Fruit fly (Drosophila melanogaster) whole organism, embryonic: ENCODE data around the gene CG5568.
A peak's percentile ranks its signal among the peaks of the same experiment; 100 is the strongest.

Experiments used
- CG10543 ChIP-seq: fragments of 200-800 bp; sonication (Bioruptor generic); optimal IDR thresholded peaks from 3 replicates; lab custom pipeline; 2017; ENCODE audit warnings: missing biosample characterization, mild to moderate bottlenecking, missing genetic modification characterization, moderate library complexity
- CG11504 ChIP-seq: fragments of 200-800 bp; sonication (Bioruptor generic); optimal IDR thresholded peaks from 3 replicates; lab custom pipeline; 2019; ENCODE audit warnings: missing biosample characterization, mild to moderate bottlenecking, missing genetic modification characterization, moderate library complexity
- CG12391 ChIP-seq: fragments of 200-800 bp; sonication (Bioruptor generic); optimal IDR thresholded peaks from 3 replicates; lab custom pipeline; 2018; ENCODE audit warnings: missing biosample characterization, mild to moderate bottlenecking, missing genetic modification characterization, moderate library complexity
- CG13424 ChIP-seq: fragments of 200-800 bp; sonication (Bioruptor generic); optimal IDR thresholded peaks from 2 replicates; lab custom pipeline; 2019; ENCODE audit warnings: missing biosample characterization, mild to moderate bottlenecking, missing genetic modification characterization, moderate library complexity
- CG14441 ChIP-seq: fragments of 200-800 bp; sonication (Bioruptor generic); IDR thresholded peaks from 2 replicates; pipeline ENCODE4 v1.3.6; 2022; ENCODE audit warnings: missing biosample characterization, missing genetic modification characterization
- CG15269 ChIP-seq: fragments of 200-800 bp; sonication (Bioruptor generic); optimal IDR thresholded peaks from 2 replicates; lab custom pipeline; 2018; ENCODE audit warnings: missing biosample characterization, mild to moderate bottlenecking, missing genetic modification characterization, moderate library complexity
- CG15479 ChIP-seq: fragments of 200-800 bp; sonication (Bioruptor generic); optimal IDR thresholded peaks from 3 replicates; lab custom pipeline; 2019; ENCODE audit warnings: missing biosample characterization, mild to moderate bottlenecking, missing genetic modification characterization, moderate library complexity
- CG15696 ChIP-seq: fragments of 200-800 bp; sonication (Bioruptor generic); optimal IDR thresholded peaks from 2 replicates; lab custom pipeline; 2019; ENCODE audit warnings: missing biosample characterization, mild to moderate bottlenecking, missing genetic modification characterization, moderate library complexity
- CG17361 ChIP-seq: fragments of 200-800 bp; sonication (Bioruptor generic); IDR thresholded peaks from 3 replicates; pipeline ENCODE4 v1.3.6; 2022; ENCODE audit warnings: missing biosample characterization, missing genetic modification characterization
- CG17912 ChIP-seq: fragments of 200-800 bp; sonication (Bioruptor generic); optimal IDR thresholded peaks from 2 replicates; lab custom pipeline; 2018; ENCODE audit warnings: missing biosample characterization, mild to moderate bottlenecking, missing genetic modification characterization
- CG2120 ChIP-seq: fragments of 200-800 bp; sonication (Bioruptor generic); optimal IDR thresholded peaks from 3 replicates; lab custom pipeline; 2016; ENCODE audit warnings: missing biosample characterization, missing genetic modification characterization
- CG2678 ChIP-seq: fragments of 200-800 bp; sonication (Bioruptor generic); optimal IDR thresholded peaks from 3 replicates; lab custom pipeline; 2019; ENCODE audit warnings: missing biosample characterization, mild to moderate bottlenecking, missing genetic modification characterization, moderate library complexity
- CG2712 ChIP-seq: fragments of 200-800 bp; optimal IDR thresholded peaks from 3 replicates; lab custom pipeline; 2019; ENCODE audit warnings: missing biosample characterization, mild to moderate bottlenecking, missing genetic modification characterization, moderate library complexity
- CG32532 ChIP-seq: fragments of 200-800 bp; sonication (Bioruptor generic); IDR thresholded peaks from 2 replicates; pipeline ENCODE4 v1.3.6; 2022; ENCODE audit warnings: missing biosample characterization, missing genetic modification characterization
- CG6175 ChIP-seq: fragments of 200-800 bp; sonication (Bioruptor generic); IDR thresholded peaks from 3 replicates; pipeline ENCODE4 v1.3.6; 2022; ENCODE audit warnings: missing biosample characterization, missing genetic modification characterization
- CG7357 ChIP-seq: fragments of 200-800 bp; sonication (Bioruptor generic); IDR thresholded peaks from 3 replicates; pipeline ENCODE4 v1.3.6; 2022; ENCODE audit warnings: missing biosample characterization, missing genetic modification characterization
- CG7786 ChIP-seq: fragments of 200-800 bp; sonication (Bioruptor generic); optimal IDR thresholded peaks from 2 replicates; lab custom pipeline; 2016; ENCODE audit warnings: missing biosample characterization, missing genetic modification characterization
- CG8089 ChIP-seq: fragments of 200-800 bp; sonication (Bioruptor generic); optimal IDR thresholded peaks from 3 replicates; lab custom pipeline; 2016; ENCODE audit warnings: missing biosample characterization, missing genetic modification characterization
- CG9932 ChIP-seq: fragments of 200-800 bp; sonication (Bioruptor generic); IDR thresholded peaks from 2 replicates; pipeline ENCODE4 v1.3.6; 2022; ENCODE audit warnings: missing biosample characterization, missing genetic modification characterization
- D19B ChIP-seq: fragments of 200-800 bp; sonication (Bioruptor generic); optimal IDR thresholded peaks from 2 replicates; lab custom pipeline; 2017; ENCODE audit warnings: missing biosample characterization, mild to moderate bottlenecking, missing genetic modification characterization
- Deaf1 ChIP-seq: fragments of 200-800 bp; optimal IDR thresholded peaks from 3 replicates; lab custom pipeline; 2019; ENCODE audit warnings: missing biosample characterization, mild to moderate bottlenecking, missing genetic modification characterization, moderate library complexity
- Ets65A ChIP-seq: fragments of 200-800 bp; sonication (Bioruptor generic); peaks from one replicate; lab custom pipeline; 2016; ENCODE audit warnings: missing biosample characterization, missing genetic modification characterization
- Gug ChIP-seq: fragments of 200-800 bp; sonication (Bioruptor generic); IDR thresholded peaks from 4 replicates; pipeline ENCODE4 v1.3.6; 2022; ENCODE audit warnings: missing biosample characterization, missing genetic modification characterization
- Hmr ChIP-seq: fragments of 200-800 bp; sonication (Bioruptor generic); optimal IDR thresholded peaks from 3 replicates; lab custom pipeline; 2017; ENCODE audit warnings: mild to moderate bottlenecking, missing biosample characterization, missing genetic modification reagents, missing genetic modification characterization
- Hr51 ChIP-seq, 2 experiments: fragments of 200-800 bp; sonication (Bioruptor generic); optimal IDR thresholded peaks; 2 replicates in 1 of 2; 3 replicates in 1 of 2; lab custom pipeline; 2016 to 2018; ENCODE audit warnings: missing biosample characterization in 2 of 2, missing genetic modification characterization in 2 of 2, mild to moderate bottlenecking in 1 of 2, moderate library complexity in 1 of 2
- Lim3 ChIP-seq: fragments of 200-800 bp; sonication (Bioruptor generic); IDR thresholded peaks from 2 replicates; pipeline ENCODE4 v1.3.6; 2022; ENCODE audit warnings: missing biosample characterization, missing genetic modification characterization
- Med ChIP-seq: fragments of 200-800 bp; sonication (Bioruptor generic); peaks from one replicate; lab custom pipeline; 2016; ENCODE audit warnings: missing biosample characterization, missing genetic modification characterization, mild to moderate bottlenecking, inconsistent platforms, moderate library complexity
- NfI ChIP-seq: fragments of 200-800 bp; sonication (Bioruptor generic); optimal IDR thresholded peaks from 3 replicates; lab custom pipeline; 2018; ENCODE audit warnings: missing biosample characterization, mild to moderate bottlenecking, missing genetic modification characterization, moderate library complexity
- Ptx1 ChIP-seq: fragments of 200-800 bp; sonication (Bioruptor generic); IDR thresholded peaks from 2 replicates; pipeline ENCODE4 v1.3.6; 2022; ENCODE audit warnings: missing biosample characterization, missing genetic modification characterization
- Rfx ChIP-seq: fragments of 200-800 bp; sonication (Bioruptor generic); IDR thresholded peaks from 2 replicates; pipeline ENCODE4 v1.3.6; 2022; ENCODE audit warnings: missing biosample characterization, missing genetic modification characterization
- Sox102F ChIP-seq: fragments of 200-800 bp; sonication (Bioruptor generic); optimal IDR thresholded peaks from 2 replicates; lab custom pipeline; 2018; ENCODE audit warnings: missing biosample characterization, mild to moderate bottlenecking, missing genetic modification characterization, moderate library complexity
- Ssrp ChIP-seq: fragments of 200-800 bp; sonication (Bioruptor generic); optimal IDR thresholded peaks from 2 replicates; lab custom pipeline; 2018; ENCODE audit warnings: missing biosample characterization, mild to moderate bottlenecking, missing genetic modification characterization, moderate library complexity
- Trl ChIP-seq, 3 experiments: fragments of >200 bp in 2 of 3; fragments of 200-800 bp in 1 of 3; sonication (Bioruptor generic) in 1 of 3; optimal IDR thresholded peaks; 2 replicates in 1 of 3; 3 replicates in 2 of 3; lab custom pipeline; 2016 to 2017; ENCODE audit warnings: missing biosample characterization in 1 of 3, missing genetic modification characterization in 1 of 3
- cad ChIP-seq: fragments of >200 bp; optimal IDR thresholded peaks from 2 replicates; lab custom pipeline; 2017; ENCODE audit warnings: missing biosample characterization, missing genetic modification characterization
- chinmo ChIP-seq: fragments of 200-800 bp; sonication (Bioruptor generic); IDR thresholded peaks from 4 replicates; pipeline ENCODE4 v1.3.6; 2022; ENCODE audit warnings: missing biosample characterization, missing genetic modification characterization; ENCODE audit not compliant: partially characterized antibody
- dimm ChIP-seq: fragments of 200-800 bp; sonication (Bioruptor generic); IDR thresholded peaks from 2 replicates; pipeline ENCODE4 v1.3.6; 2022; ENCODE audit warnings: missing biosample characterization, missing genetic modification characterization
- dmrt99B ChIP-seq: fragments of 200-800 bp; sonication (Bioruptor generic); optimal IDR thresholded peaks from 2 replicates; lab custom pipeline; 2018; ENCODE audit warnings: missing biosample characterization, mild to moderate bottlenecking, missing genetic modification characterization, moderate library complexity
- dysf ChIP-seq: fragments of 200-800 bp; sonication (Bioruptor generic); IDR thresholded peaks from 3 replicates; pipeline ENCODE4 v1.3.6; 2022; ENCODE audit warnings: missing biosample characterization, missing genetic modification characterization
- fd96Cb ChIP-seq: fragments of 200-800 bp; sonication (Bioruptor generic); optimal IDR thresholded peaks from 2 replicates; lab custom pipeline; 2018; ENCODE audit warnings: missing biosample characterization, mild to moderate bottlenecking, missing genetic modification characterization, moderate library complexity
- fu2 ChIP-seq: fragments of 200-800 bp; sonication (Bioruptor generic); optimal IDR thresholded peaks from 2 replicates; lab custom pipeline; 2016; ENCODE audit warnings: missing biosample characterization, missing genetic modification characterization
- gem ChIP-seq: fragments of 200-800 bp; sonication (Bioruptor generic); optimal IDR thresholded peaks from 2 replicates; lab custom pipeline; 2019; ENCODE audit warnings: missing biosample characterization, mild to moderate bottlenecking, missing genetic modification characterization, moderate library complexity
- grau ChIP-seq: fragments of 200-800 bp; optimal IDR thresholded peaks from 3 replicates; lab custom pipeline; 2019; ENCODE audit warnings: missing biosample characterization, mild to moderate bottlenecking, missing genetic modification characterization, moderate library complexity
- lmd ChIP-seq: fragments of 200-800 bp; sonication (Bioruptor generic); IDR thresholded peaks from 2 replicates; pipeline ENCODE4 v1.3.6; 2022; ENCODE audit warnings: missing biosample characterization, missing genetic modification characterization
- ranshi ChIP-seq: fragments of 200-800 bp; sonication (Bioruptor generic); IDR thresholded peaks from 2 replicates; pipeline ENCODE4 v1.3.6; 2022; ENCODE audit warnings: missing biosample characterization, missing genetic modification characterization
- row ChIP-seq: fragments of 200-800 bp; sonication (Bioruptor generic); IDR thresholded peaks from 3 replicates; pipeline ENCODE4 v1.3.6; 2022; ENCODE audit warnings: missing biosample characterization, missing genetic modification characterization
- schlank ChIP-seq: fragments of 200-800 bp; sonication (Bioruptor generic); optimal IDR thresholded peaks from 2 replicates; lab custom pipeline; 2018; ENCODE audit warnings: missing biosample characterization, mild to moderate bottlenecking, missing genetic modification characterization
- sd ChIP-seq: fragments of 200-800 bp; sonication (Bioruptor generic); optimal IDR thresholded peaks from 3 replicates; lab custom pipeline; 2018; ENCODE audit warnings: missing biosample characterization, mild to moderate bottlenecking, missing genetic modification characterization, moderate library complexity
- sens ChIP-seq: fragments of 200-800 bp; sonication (Bioruptor generic); peaks from one replicate; lab custom pipeline; 2016; ENCODE audit warnings: missing biosample characterization, missing genetic modification characterization
- slbo ChIP-seq: fragments of 200-800 bp; sonication (Bioruptor generic); IDR thresholded peaks from 2 replicates; pipeline ENCODE4 v1.3.6; 2022; ENCODE audit warnings: missing biosample characterization, missing genetic modification characterization
- tgo ChIP-seq: fragments of 200-800 bp; sonication (Bioruptor generic); IDR thresholded peaks from 3 replicates; pipeline ENCODE4 v1.3.6; 2022; ENCODE audit warnings: missing biosample characterization, missing genetic modification characterization

Gene CG5568

DNA sequence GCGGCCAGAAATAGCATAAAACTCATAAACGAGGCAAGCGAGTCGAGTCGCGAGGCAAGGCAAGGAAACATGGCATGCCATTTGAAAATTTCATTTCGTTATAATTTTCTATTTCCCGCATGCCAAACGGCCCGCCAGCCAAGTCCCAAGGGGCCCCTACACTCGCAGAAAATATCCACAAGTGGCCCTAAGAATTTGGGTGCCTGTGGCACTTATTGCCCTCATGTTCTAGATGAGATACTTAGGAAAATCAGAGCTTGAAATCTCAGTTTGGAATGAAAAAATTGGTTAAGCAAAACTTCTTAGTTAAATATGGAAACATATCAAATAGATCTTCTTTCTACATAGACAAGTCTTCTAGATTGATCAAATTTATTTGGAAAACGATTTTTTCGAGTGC, 33.0 kb upstream of the CG5568 start:
- TF ChIP-seq CG2678 (tag; lab: Kevin White, UChicago) (peak; percentile 30), gem (tag; lab: Kevin White, UChicago) (peak; percentile 8), Hr51 (GFP tag; optimal IDR thresholded peaks at IDR 0.05; lab: Kevin White, UChicago) (peak in 1 of 2 experiments; percentile 22), CG7357 (GFP tag; lab: Robert Waterston, UW) (0 out of 3 replicates have a peak, but pooled peaks have one; percentile 24), NfI (GFP tag; lab: Kevin White, UChicago) (peak; percentile 22), Trl (optimal IDR thresholded peaks at IDR 0.05; lab: Kevin White, UChicago) (no peak), Trl (GFP tag; optimal IDR thresholded peaks at IDR 0.05; lab: Kevin White, UChicago) (no peak), Lim3 (no peak), slbo (peak; percentile 20; the same call in 1 of the 2 replicates), CG13424 (tag; lab: Kevin White, UChicago) (peak; percentile 35), CG15269 (tag; lab: Kevin White, UChicago) (peak; percentile 17), dimm (GFP tag; lab: Robert Waterston, UW) (no peak), tgo (GFP tag; lab: Robert Waterston, UW) (0 out of 3 replicates have a peak, but pooled peaks have one; percentile 14), fu2 (GFP tag; lab: Kevin White, UChicago) (no peak), Hmr (GFP tag; lab: Kevin White, UChicago) (no peak), Rfx (GFP tag; lab: Robert Waterston, UW) (peak; percentile 27; the same call in 1 of the 2 replicates), schlank (tag; lab: Kevin White, UChicago) (no peak), sd (tag; lab: Kevin White, UChicago) (peak; percentile 39), CG8089 (no peak), CG10543 (GFP tag; lab: Kevin White, UChicago) (peak; percentile 26), lmd (GFP tag; lab: Robert Waterston, UW) (peak; percentile 45), Deaf1 (tag; lab: Kevin White, UChicago) (peak; percentile 12), D19B (GFP tag; lab: Kevin White, UChicago) (no peak), CG14441 (0 out of 2 replicates have a peak, but pooled peaks have one; percentile 17), CG15696 (tag; lab: Kevin White, UChicago) (no peak), dmrt99B (tag; lab: Kevin White, UChicago) (peak; percentile 28), Gug (GFP tag; lab: Robert Waterston, UW) (0 out of 4 replicates have a peak, but pooled peaks have one; percentile 12), sens (GFP tag; lab: Kevin White, UChicago) (peak; percentile 78), CG32532 (GFP tag; lab: Robert Waterston, UW) (peak; percentile 44; the same call in 1 of the 2 replicates), ranshi (GFP tag; lab: Robert Waterston, UW) (peak; percentile 34; the same call in 1 of the 2 replicates), Ssrp (tag; lab: Kevin White, UChicago) (peak; percentile 12), CG6175 (peak; percentile 72; the same call in 2 of the 3 replicates), CG17361 (GFP tag; lab: Robert Waterston, UW) (no peak), CG7786 (GFP tag; lab: Kevin White, UChicago) (no peak), cad (GFP tag; lab: Kevin White, UChicago) (no peak), Ptx1 (0 out of 2 replicates have a peak, but pooled peaks have one; percentile 7), CG2120 (GFP tag; lab: Kevin White, UChicago) (peak; percentile 14), dysf (GFP tag; lab: Robert Waterston, UW) (peak; percentile 29; the same call in 1 of the 3 replicates), CG2712 (tag; lab: Kevin White, UChicago) (no peak), CG9932 (GFP tag; lab: Robert Waterston, UW) (peak; percentile 30; the same call in 1 of the 2 replicates), CG11504 (tag; lab: Kevin White, UChicago) (peak; percentile 51), chinmo (no peak), Ets65A (GFP tag; lab: Kevin White, UChicago) (peak; percentile 28), fd96Cb (tag; lab: Kevin White, UChicago) (peak; percentile 15), Med (GFP tag; lab: Kevin White, UChicago) (peak; percentile 65), CG15479 (GFP tag; lab: Kevin White, UChicago) (no peak), row (GFP tag; lab: Robert Waterston, UW) (peak; percentile 51), grau (tag; lab: Kevin White, UChicago) (peak; percentile 28), CG17912 (no peak), Sox102F (GFP tag; lab: Kevin White, UChicago) (peak; percentile 23), CG12391 (tag; lab: Kevin White, UChicago) (no peak)
